Worm (Caenorhabditis elegans) whole organism, young adult: ENCODE data around the gene nspe-3.

Experiments
- B0019.2 ChIP-seq: fragments of 200-800 bp; sonication (Bioruptor generic); conservative IDR thresholded peaks from 2 replicates; pipeline ENCODE4 v1.3.6; 2022; ENCODE audit warnings: missing genetic modification reagents, missing genetic modification characterization, missing compliant biosample characterization
- B0035.1 ChIP-seq: sonication (generic microtip); optimal IDR thresholded peaks from 2 replicates; lab custom pipeline; 2016; ENCODE audit warnings: missing genetic modification characterization, mild to moderate bottlenecking, missing compliant biosample characterization, missing genotype, missing genetic modification reagents
- C17E4.6 ChIP-seq: fragments of 200-800 bp; sonication (Bioruptor generic); IDR thresholded peaks from 2 replicates; pipeline ENCODE4 v1.3.6; 2022; ENCODE audit warnings: missing genetic modification reagents, missing genetic modification characterization, missing compliant biosample characterization
- D2030.7 ChIP-seq: fragments of 200-800 bp; sonication (Bioruptor generic); IDR thresholded peaks from 2 replicates; pipeline ENCODE4 v1.3.6; 2022; ENCODE audit warnings: missing genetic modification reagents, missing genetic modification characterization, missing compliant biosample characterization
- F10E7.11 ChIP-seq: sonication (generic microtip); optimal IDR thresholded peaks from 2 replicates; lab custom pipeline; 2017; ENCODE audit warnings: mild to moderate bottlenecking, missing genetic modification characterization, moderate library complexity, missing compliant biosample characterization
- F37B4.10 ChIP-seq: fragments of 200-800 bp; sonication (Bioruptor generic); IDR thresholded peaks from 2 replicates; pipeline ENCODE4 v1.3.6; 2022; ENCODE audit warnings: missing genetic modification characterization, missing compliant biosample characterization
- F49E8.2 ChIP-seq: sonication (generic microtip); optimal IDR thresholded peaks from 3 replicates; lab custom pipeline; 2017; ENCODE audit warnings: missing genetic modification characterization, mild to moderate bottlenecking, missing compliant biosample characterization, antibody characterized with exemption, moderate library complexity; ENCODE audit not compliant: insufficient read depth
- F55B11.4 ChIP-seq: sonication (generic microtip); optimal IDR thresholded peaks from 2 replicates; lab custom pipeline; 2016; ENCODE audit warnings: missing compliant biosample characterization, missing genetic modification characterization, borderline replicate concordance; ENCODE audit not compliant: insufficient read depth
- F57C9.4 ChIP-seq: sonication (generic microtip); optimal IDR thresholded peaks from 2 replicates; lab custom pipeline; 2017; ENCODE audit warnings: mild to moderate bottlenecking, missing genetic modification characterization, missing compliant biosample characterization
- T07F8.4 ChIP-seq: sonication (generic microtip); optimal IDR thresholded peaks from 2 replicates; lab custom pipeline; 2016; ENCODE audit warnings: mild to moderate bottlenecking, missing genetic modification characterization, moderate library complexity, missing compliant biosample characterization
- T26A5.8 ChIP-seq: sonication (generic microtip); optimal IDR thresholded peaks from 2 replicates; lab custom pipeline; 2016; ENCODE audit warnings: missing genetic modification characterization, missing compliant biosample characterization
- attf-5 ChIP-seq: fragments of 200-800 bp; sonication (Bioruptor generic); optimal IDR thresholded peaks from 2 replicates; lab custom pipeline; 2018; ENCODE audit warnings: mild to moderate bottlenecking, missing genetic modification characterization, missing compliant biosample characterization
- bed-2 ChIP-seq: fragments of 200-800 bp; sonication (Bioruptor generic); IDR thresholded peaks from 2 replicates; pipeline ENCODE4 v1.3.6; 2022; ENCODE audit warnings: missing genetic modification reagents, missing genetic modification characterization, missing compliant biosample characterization
- ceh-100 ChIP-seq: fragments of 200-800 bp; sonication (Bioruptor generic); IDR thresholded peaks from 2 replicates; pipeline ENCODE4 v1.3.6; 2022; ENCODE audit warnings: missing genetic modification reagents, missing genetic modification characterization, missing compliant biosample characterization
- ceh-79 ChIP-seq: sonication (generic microtip); optimal IDR thresholded peaks from 2 replicates; lab custom pipeline; 2017; ENCODE audit warnings: mild to moderate bottlenecking, missing genetic modification characterization, missing compliant biosample characterization
- ceh-91 ChIP-seq: fragments of 200-800 bp; sonication (Bioruptor generic); IDR thresholded peaks from 2 replicates; pipeline ENCODE4 v1.3.6; 2022; ENCODE audit warnings: missing genetic modification reagents, missing genetic modification characterization, missing compliant biosample characterization
- chd-7 ChIP-seq: sonication (generic microtip); optimal IDR thresholded peaks from 2 replicates; lab custom pipeline; 2016; ENCODE audit warnings: mild to moderate bottlenecking, missing genetic modification characterization, moderate library complexity, missing compliant biosample characterization
- die-1 ChIP-seq: sonication (generic microtip); optimal IDR thresholded peaks from 2 replicates; lab custom pipeline; 2016; ENCODE audit warnings: missing genotype, mild to moderate bottlenecking, missing genetic modification characterization, missing compliant biosample characterization
- dox-1 ChIP-seq: fragments of 200-800 bp; sonication (Bioruptor generic); IDR thresholded peaks from 2 replicates; pipeline ENCODE4 v1.3.6; 2022; ENCODE audit warnings: missing genetic modification reagents, missing genetic modification characterization, missing compliant biosample characterization
- dpff-1 ChIP-seq: sonication (generic microtip); optimal IDR thresholded peaks from 2 replicates; lab custom pipeline; 2017; ENCODE audit warnings: mild to moderate bottlenecking, missing genetic modification characterization, missing compliant biosample characterization
- ets-4 ChIP-seq: fragments of 200-800 bp; sonication (Bioruptor generic); optimal IDR thresholded peaks from 2 replicates; lab custom pipeline; 2018; ENCODE audit warnings: mild to moderate bottlenecking, missing genetic modification characterization, missing compliant biosample characterization
- hlh-12 ChIP-seq: sonication (generic microtip); optimal IDR thresholded peaks from 2 replicates; lab custom pipeline; 2016; ENCODE audit warnings: missing genetic modification characterization, missing compliant biosample characterization
- hmg-20 ChIP-seq: fragments of 200-800 bp; sonication (Bioruptor generic); IDR thresholded peaks from 2 replicates; pipeline ENCODE4 v1.3.6; 2022; ENCODE audit warnings: missing genetic modification reagents, missing genetic modification characterization, missing compliant biosample characterization
- hsf-1 ChIP-seq: fragments of 200-800 bp; sonication (Bioruptor generic); IDR thresholded peaks from 2 replicates; pipeline ENCODE4 v1.3.6; 2022; ENCODE audit warnings: missing genetic modification reagents, missing genetic modification characterization, missing compliant biosample characterization
- let-526 ChIP-seq: fragments of 200-800 bp; sonication (Bioruptor generic); IDR thresholded peaks from 2 replicates; pipeline ENCODE4 v1.3.6; 2022; ENCODE audit warnings: missing genetic modification reagents, missing genetic modification characterization, missing compliant biosample characterization
- let-607 ChIP-seq, 2 experiments: fragments of 200-800 bp in 1 of 2; sonication (Bioruptor generic) in 1 of 2; sonication (generic microtip) in 1 of 2; optimal IDR thresholded peaks; 2 replicates each; lab custom pipeline; 2016 to 2018; ENCODE audit warnings: mild to moderate bottlenecking in 2 of 2, missing compliant biosample characterization in 2 of 2, missing genetic modification characterization in 2 of 2, moderate library complexity in 2 of 2, missing genotype in 1 of 2
- lin-26 ChIP-seq: fragments of 200-800 bp; sonication (Bioruptor generic); IDR thresholded peaks from 2 replicates; pipeline ENCODE4 v1.3.6; 2022; ENCODE audit warnings: missing genetic modification reagents, missing genetic modification characterization, missing compliant biosample characterization
- lin-40 ChIP-seq: sonication (generic microtip); optimal IDR thresholded peaks from 2 replicates; lab custom pipeline; 2016; ENCODE audit warnings: missing genetic modification characterization, mild to moderate bottlenecking, missing compliant biosample characterization, missing genotype, missing genetic modification reagents
- lin-54 ChIP-seq: fragments of 200-800 bp; sonication (Bioruptor generic); optimal IDR thresholded peaks from 2 replicates; lab custom pipeline; 2018; ENCODE audit warnings: mild to moderate bottlenecking, missing genetic modification characterization, missing compliant biosample characterization
- madf-10 ChIP-seq: sonication (generic microtip); optimal IDR thresholded peaks from 2 replicates; lab custom pipeline; 2016; ENCODE audit warnings: mild to moderate bottlenecking, missing genetic modification characterization, missing compliant biosample characterization
- madf-3 ChIP-seq: fragments of 200-800 bp; sonication (Bioruptor generic); IDR thresholded peaks from 2 replicates; pipeline ENCODE4 v1.3.6; 2022; ENCODE audit warnings: missing genetic modification reagents, missing genetic modification characterization, missing compliant biosample characterization
- madf-6 ChIP-seq: fragments of 200-800 bp; sonication (Bioruptor generic); IDR thresholded peaks from 2 replicates; pipeline ENCODE4 v1.3.6; 2022; ENCODE audit warnings: missing genetic modification reagents, missing genetic modification characterization, missing compliant biosample characterization
- mes-4 ChIP-seq: sonication (generic microtip); optimal IDR thresholded peaks from 2 replicates; lab custom pipeline; 2016; ENCODE audit warnings: missing genotype, missing genetic modification characterization, missing compliant biosample characterization
- mxl-1 ChIP-seq: sonication (generic microtip); optimal IDR thresholded peaks from 2 replicates; lab custom pipeline; 2016; ENCODE audit warnings: missing genetic modification characterization, missing compliant biosample characterization
- nfyb-1 ChIP-seq: fragments of 200-800 bp; sonication (Bioruptor generic); IDR thresholded peaks from 2 replicates; pipeline ENCODE4 v1.3.6; 2022; ENCODE audit warnings: missing genetic modification reagents, missing genetic modification characterization, missing compliant biosample characterization
- nhr-120 ChIP-seq: fragments of 200-800 bp; sonication (Bioruptor generic); IDR thresholded peaks from 2 replicates; pipeline ENCODE4 v1.3.6; 2022; ENCODE audit warnings: missing genetic modification characterization, missing compliant biosample characterization
- nhr-90 ChIP-seq: sonication (generic microtip); optimal IDR thresholded peaks from 2 replicates; lab custom pipeline; 2016; ENCODE audit warnings: missing genotype, mild to moderate bottlenecking, missing genetic modification characterization, missing compliant biosample characterization
- rec-8 ChIP-seq, 2 experiments: sonication (generic microtip); optimal IDR thresholded peaks; 2 replicates each; lab custom pipeline; 2016; ENCODE audit warnings: mild to moderate bottlenecking in 2 of 2, missing genetic modification characterization in 2 of 2, missing genetic modification reagents in 2 of 2, missing genotype in 2 of 2, missing biosample characterization in 1 of 2, missing compliant biosample characterization in 1 of 2, moderate library complexity in 1 of 2
- rpc-1 ChIP-seq, 2 experiments: fragments of 150-350 bp in 1 of 2; sonication (generic microtip) in 1 of 2; optimal IDR thresholded peaks; 2 replicates each; lab custom pipeline; 2014 to 2018; ENCODE audit warnings: missing biosample characterization in 1 of 2, missing genetic modification characterization in 1 of 2, missing genetic modification reagents in 1 of 2, missing genotype in 1 of 2
- sdz-38 ChIP-seq: sonication (generic microtip); optimal IDR thresholded peaks from 2 replicates; lab custom pipeline; 2016; ENCODE audit warnings: missing genotype, missing genetic modification characterization, missing compliant biosample characterization
- sea-2 ChIP-seq: fragments of 200-800 bp; sonication (Bioruptor generic); IDR thresholded peaks from 2 replicates; pipeline ENCODE4 v1.3.6; 2022; ENCODE audit warnings: missing genetic modification characterization, missing compliant biosample characterization
- snpc-4 ChIP-seq, 5 experiments: fragments of 150-350 bp in 1 of 5; sonication (generic microtip) in 4 of 5; optimal IDR thresholded peaks; 2 replicates each; lab custom pipeline; 2014 to 2018; ENCODE audit warnings: missing genetic modification characterization in 5 of 5, missing biosample characterization in 3 of 5, antibody characterized with exemption in 2 of 5, mild to moderate bottlenecking in 2 of 5, missing compliant biosample characterization in 2 of 5, missing genotype in 2 of 5, moderate library complexity in 2 of 5, missing genetic modification reagents in 1 of 5
- tbx-9 ChIP-seq: sonication (generic microtip); optimal IDR thresholded peaks from 2 replicates; lab custom pipeline; 2016; ENCODE audit warnings: borderline replicate concordance, missing genetic modification characterization, inconsistent platforms, missing compliant biosample characterization
- ztf-22 ChIP-seq: fragments of 200-800 bp; sonication (Bioruptor generic); optimal IDR thresholded peaks from 2 replicates; lab custom pipeline; 2018; ENCODE audit warnings: mild to moderate bottlenecking, missing genetic modification characterization, moderate library complexity, missing compliant biosample characterization
- ztf-3 ChIP-seq: fragments of 200-800 bp; sonication (Bioruptor generic); optimal IDR thresholded peaks from 2 replicates; lab custom pipeline; 2018; ENCODE audit warnings: mild to moderate bottlenecking, missing genetic modification characterization, missing compliant biosample characterization
- ztf-6 ChIP-seq: fragments of 200-800 bp; sonication (Bioruptor generic); IDR thresholded peaks from 2 replicates; pipeline ENCODE4 v1.3.6; 2022; ENCODE audit warnings: missing genetic modification reagents, missing genetic modification characterization, missing compliant biosample characterization

nspe-3 gene

ce11 chrII:12603667-12604621, 13.7 kb upstream of the nspe-3 start, which contains the start of the genes ceh-100 and lips-15 (continued):
- TF ChIP-seq snpc-4 (GFP tag; optimal IDR thresholded peaks at IDR 0.05; lab: Kevin White, UChicago) (no peak), snpc-4 (tag; optimal IDR thresholded peaks at IDR 0.05; lab: Kevin White, UChicago) (no peak), mxl-1 (no peak), mes-4 (tag; lab: Kevin White, UChicago) (no peak), lin-40 (no peak), B0035.1 (tag; lab: Kevin White, UChicago) (no peak), ztf-6 (GFP tag; lab: Robert Waterston, UW) (no peak), madf-3 (no peak), ceh-79 (tag; lab: Kevin White, UChicago) (no peak), ceh-100 (GFP tag; lab: Robert Waterston, UW) (peak; percentile 37; the same call in 1 of the 2 replicates), dox-1 (no peak), lin-54 (GFP tag; lab: Kevin White, UChicago) (peak; percentile 27), tbx-9 (tag; lab: Kevin White, UChicago) (no peak), F55B11.4 (tag; lab: Kevin White, UChicago) (no peak), nfyb-1 (GFP tag; lab: Robert Waterston, UW) (no peak), hsf-1 (GFP tag; lab: Robert Waterston, UW) (no peak), T07F8.4 (no peak), attf-5 (no peak), bed-2 (GFP tag; lab: Robert Waterston, UW) (no peak), hmg-20 (GFP tag; lab: Robert Waterston, UW) (no peak), madf-10 (no peak), F49E8.2 (tag; lab: Kevin White, UChicago) (no peak), rpc-1 (optimal IDR thresholded peaks at IDR 0.05; lab: Kevin White, UChicago) (no peak), rpc-1 (tag; optimal IDR thresholded peaks at IDR 0.05; lab: Kevin White, UChicago) (no peak), D2030.7 (GFP tag; lab: Robert Waterston, UW) (peak; percentile 46; the same call in 1 of the 2 replicates), T26A5.8 (tag; lab: Kevin White, UChicago) (no peak), rec-8 (tag; optimal IDR thresholded peaks at IDR 0.05; lab: Kevin White, UChicago) (no peak), dpff-1 (tag; lab: Kevin White, UChicago) (no peak), die-1 (tag; lab: Kevin White, UChicago) (no peak), F57C9.4 (tag; lab: Kevin White, UChicago) (no peak), ets-4 (GFP tag; lab: Kevin White, UChicago) (no peak), nhr-90 (tag; lab: Kevin White, UChicago) (no peak), B0019.2 (no peak), C17E4.6 (GFP tag; lab: Robert Waterston, UW) (no peak), lin-26 (no peak), F10E7.11 (no peak), hlh-12 (tag; lab: Kevin White, UChicago) (no peak), sdz-38 (tag; lab: Kevin White, UChicago) (no peak), F37B4.10 (GFP tag; lab: Robert Waterston, UW) (no peak), ztf-3 (GFP tag; lab: Kevin White, UChicago) (no peak), chd-7 (tag; lab: Kevin White, UChicago) (no peak), madf-6 (GFP tag; lab: Robert Waterston, UW) (no peak), let-607 (tag; optimal IDR thresholded peaks at IDR 0.05; lab: Kevin White, UChicago) (no peak), nhr-120 (GFP tag; lab: Robert Waterston, UW) (no peak), ztf-22 (GFP tag; lab: Kevin White, UChicago) (no peak), ceh-91 (GFP tag; lab: Robert Waterston, UW) (0 out of 2 replicates have a peak, but pooled peaks have one; percentile 17), sea-2 (no peak), let-526 (no peak)
